Fruit fly (Drosophila melanogaster) whole organism, embryonic: ENCODE results near the gene CG9286.

ENCODE experiments used
- Ada2b ChIP-seq: fragments of 200-800 bp; sonication (Bioruptor generic); IDR thresholded peaks from 2 replicates; pipeline ENCODE4 v1.3.6; 2022; ENCODE audit warnings: missing biosample characterization, missing genetic modification characterization
- Blimp-1 ChIP-seq: fragments of 200-800 bp; sonication (Bioruptor generic); optimal IDR thresholded peaks from 3 replicates; lab custom pipeline; 2018; ENCODE audit warnings: missing biosample characterization, missing genetic modification characterization, mild to moderate bottlenecking, moderate library complexity, missing genetic modification reagents
- BtbVII ChIP-seq: fragments of 200-800 bp; sonication (Bioruptor generic); optimal IDR thresholded peaks from 3 replicates; lab custom pipeline; 2017; ENCODE audit warnings: missing biosample characterization, mild to moderate bottlenecking, missing genetic modification characterization
- CG1233 ChIP-seq: fragments of 200-800 bp; sonication (Bioruptor generic); optimal IDR thresholded peaks from 4 replicates; lab custom pipeline; 2018; ENCODE audit warnings: missing biosample characterization, mild to moderate bottlenecking, missing genetic modification characterization
- CG12659 ChIP-seq: fragments of 200-800 bp; sonication (Bioruptor generic); optimal IDR thresholded peaks from 3 replicates; lab custom pipeline; 2017; ENCODE audit warnings: mild to moderate bottlenecking, missing biosample characterization, missing genetic modification reagents, missing genetic modification characterization
- CG15269 ChIP-seq: fragments of 200-800 bp; sonication (Bioruptor generic); optimal IDR thresholded peaks from 2 replicates; lab custom pipeline; 2018; ENCODE audit warnings: missing biosample characterization, mild to moderate bottlenecking, missing genetic modification characterization, moderate library complexity
- CG1647 ChIP-seq: fragments of 200-800 bp; sonication (Bioruptor generic); optimal IDR thresholded peaks from 3 replicates; lab custom pipeline; 2016; ENCODE audit warnings: missing biosample characterization, missing genetic modification characterization
- CG17359 ChIP-seq: fragments of 200-800 bp; sonication (Bioruptor generic); optimal IDR thresholded peaks from 3 replicates; lab custom pipeline; 2018; ENCODE audit warnings: missing biosample characterization, mild to moderate bottlenecking, missing genetic modification characterization, moderate library complexity
- CG30403 ChIP-seq: fragments of 200-800 bp; sonication (Bioruptor generic); optimal IDR thresholded peaks from 3 replicates; lab custom pipeline; 2016; ENCODE audit warnings: missing biosample characterization, missing genetic modification characterization
- CG31224 ChIP-seq: fragments of 200-800 bp; sonication (Bioruptor generic); IDR thresholded peaks from 2 replicates; pipeline ENCODE4 v1.3.6; 2022; ENCODE audit warnings: missing biosample characterization, missing genetic modification characterization
- CG3281 ChIP-seq: fragments of 200-800 bp; sonication (Bioruptor generic); optimal IDR thresholded peaks from 3 replicates; lab custom pipeline; 2017; ENCODE audit warnings: missing biosample characterization, mild to moderate bottlenecking, missing genetic modification characterization
- CG33557 ChIP-seq: fragments of 200-800 bp; sonication (Bioruptor generic); optimal IDR thresholded peaks from 2 replicates; lab custom pipeline; 2019; ENCODE audit warnings: missing biosample characterization, mild to moderate bottlenecking, missing genetic modification characterization, moderate library complexity
- CG5180 ChIP-seq: fragments of 200-800 bp; sonication (Bioruptor generic); optimal IDR thresholded peaks from 3 replicates; lab custom pipeline; 2017; ENCODE audit warnings: missing biosample characterization, missing genetic modification characterization, mild to moderate bottlenecking, moderate library complexity, missing genetic modification reagents
- CG8388 ChIP-seq: fragments of 200-800 bp; sonication (Bioruptor generic); optimal IDR thresholded peaks from 2 replicates; lab custom pipeline; 2019; ENCODE audit warnings: missing biosample characterization, mild to moderate bottlenecking, missing genetic modification characterization, moderate library complexity
- CG9437 ChIP-seq: fragments of 200-800 bp; sonication (Bioruptor generic); optimal IDR thresholded peaks from 2 replicates; lab custom pipeline; 2018; ENCODE audit warnings: missing biosample characterization, mild to moderate bottlenecking, missing genetic modification characterization
- CG9727 ChIP-seq: fragments of 200-800 bp; sonication (Bioruptor generic); optimal IDR thresholded peaks from 3 replicates; lab custom pipeline; 2017; ENCODE audit warnings: missing biosample characterization, mild to moderate bottlenecking, missing genetic modification characterization
- CoRest ChIP-seq: fragments of 200-800 bp; sonication (Bioruptor generic); optimal IDR thresholded peaks from 3 replicates; lab custom pipeline; 2018; ENCODE audit warnings: missing biosample characterization, mild to moderate bottlenecking, missing genetic modification characterization, moderate library complexity
- E2f1 ChIP-seq: fragments of 200-800 bp; sonication (Bioruptor generic); IDR thresholded peaks from 2 replicates; pipeline ENCODE4 v1.3.6; 2022; ENCODE audit warnings: missing biosample characterization, missing genetic modification characterization
- HHEX ChIP-seq: fragments of 200-800 bp; sonication (Bioruptor generic); optimal IDR thresholded peaks from 3 replicates; lab custom pipeline; 2017; ENCODE audit warnings: missing biosample characterization, mild to moderate bottlenecking, missing genetic modification characterization, missing genetic modification reagents
- HLH4C ChIP-seq: fragments of 200-800 bp; sonication (Bioruptor generic); IDR thresholded peaks from 3 replicates; pipeline ENCODE4 v1.3.6; 2022; ENCODE audit warnings: missing biosample characterization, missing genetic modification characterization; ENCODE audit not compliant: partially characterized antibody
- Hmr ChIP-seq: fragments of 200-800 bp; sonication (Bioruptor generic); optimal IDR thresholded peaks from 3 replicates; lab custom pipeline; 2017; ENCODE audit warnings: mild to moderate bottlenecking, missing biosample characterization, missing genetic modification reagents, missing genetic modification characterization
- Med ChIP-seq: fragments of 200-800 bp; sonication (Bioruptor generic); peaks from one replicate; lab custom pipeline; 2016; ENCODE audit warnings: missing biosample characterization, missing genetic modification characterization, mild to moderate bottlenecking, inconsistent platforms, moderate library complexity
- Nf-YB ChIP-seq: fragments of 200-800 bp; sonication (Bioruptor generic); optimal IDR thresholded peaks from 3 replicates; lab custom pipeline; 2019; ENCODE audit warnings: missing biosample characterization, mild to moderate bottlenecking, missing genetic modification characterization, moderate library complexity
- Oli ChIP-seq: fragments of 200-800 bp; sonication (Bioruptor generic); optimal IDR thresholded peaks from 2 replicates; lab custom pipeline; 2018; ENCODE audit warnings: missing biosample characterization, mild to moderate bottlenecking, missing genetic modification characterization, moderate library complexity
- PHDP ChIP-seq: fragments of 200-800 bp; sonication (Bioruptor generic); optimal IDR thresholded peaks from 3 replicates; lab custom pipeline; 2018; ENCODE audit warnings: missing biosample characterization, mild to moderate bottlenecking, missing genetic modification characterization, moderate library complexity
- Ptx1 ChIP-seq: fragments of 200-800 bp; sonication (Bioruptor generic); IDR thresholded peaks from 2 replicates; pipeline ENCODE4 v1.3.6; 2022; ENCODE audit warnings: missing biosample characterization, missing genetic modification characterization
- Sox102F ChIP-seq: fragments of 200-800 bp; sonication (Bioruptor generic); optimal IDR thresholded peaks from 2 replicates; lab custom pipeline; 2018; ENCODE audit warnings: missing biosample characterization, mild to moderate bottlenecking, missing genetic modification characterization, moderate library complexity
- Xbp1 ChIP-seq: fragments of 200-800 bp; sonication (Bioruptor generic); optimal IDR thresholded peaks from 3 replicates; lab custom pipeline; 2016; ENCODE audit warnings: missing biosample characterization, mild to moderate bottlenecking, missing genetic modification characterization
- az2 ChIP-seq: fragments of 200-800 bp; sonication (Bioruptor generic); optimal IDR thresholded peaks from 3 replicates; lab custom pipeline; 2016; ENCODE audit warnings: missing biosample characterization, missing genetic modification characterization
- bcd ChIP-seq: fragments of 200-800 bp; sonication (Bioruptor generic); optimal IDR thresholded peaks from 2 replicates; lab custom pipeline; 2017; ENCODE audit warnings: missing biosample characterization, mild to moderate bottlenecking, missing genetic modification characterization
- ci ChIP-seq: fragments of 200-800 bp; sonication (Bioruptor generic); IDR thresholded peaks from 3 replicates; pipeline ENCODE4 v1.3.6; 2022; ENCODE audit warnings: missing biosample characterization, missing genetic modification characterization
- dmrt11E ChIP-seq: fragments of 200-800 bp; sonication (Bioruptor generic); optimal IDR thresholded peaks from 3 replicates; lab custom pipeline; 2018; ENCODE audit warnings: missing biosample characterization, mild to moderate bottlenecking, missing genetic modification characterization, moderate library complexity
- dmrt99B ChIP-seq: fragments of 200-800 bp; sonication (Bioruptor generic); optimal IDR thresholded peaks from 2 replicates; lab custom pipeline; 2018; ENCODE audit warnings: missing biosample characterization, mild to moderate bottlenecking, missing genetic modification characterization, moderate library complexity
- dysf ChIP-seq: fragments of 200-800 bp; sonication (Bioruptor generic); IDR thresholded peaks from 3 replicates; pipeline ENCODE4 v1.3.6; 2022; ENCODE audit warnings: missing biosample characterization, missing genetic modification characterization
- fd96Cb ChIP-seq: fragments of 200-800 bp; sonication (Bioruptor generic); optimal IDR thresholded peaks from 2 replicates; lab custom pipeline; 2018; ENCODE audit warnings: missing biosample characterization, mild to moderate bottlenecking, missing genetic modification characterization, moderate library complexity
- gem ChIP-seq: fragments of 200-800 bp; sonication (Bioruptor generic); optimal IDR thresholded peaks from 2 replicates; lab custom pipeline; 2019; ENCODE audit warnings: missing biosample characterization, mild to moderate bottlenecking, missing genetic modification characterization, moderate library complexity
- grau ChIP-seq: fragments of 200-800 bp; optimal IDR thresholded peaks from 3 replicates; lab custom pipeline; 2019; ENCODE audit warnings: missing biosample characterization, mild to moderate bottlenecking, missing genetic modification characterization, moderate library complexity
- knrl ChIP-seq: fragments of 200-800 bp; sonication (Bioruptor generic); IDR thresholded peaks from 3 replicates; pipeline ENCODE4 v1.3.6; 2022; ENCODE audit warnings: missing biosample characterization, missing genetic modification characterization; ENCODE audit not compliant: partially characterized antibody
- lola ChIP-seq, 3 experiments: fragments of >200 bp in 2 of 3; fragments of 200-800 bp in 1 of 3; sonication (Bioruptor generic) in 1 of 3; optimal IDR thresholded peaks; 2 replicates each; lab custom pipeline; 2017 to 2019; ENCODE audit warnings: missing biosample characterization in 3 of 3, missing genetic modification characterization in 3 of 3, mild to moderate bottlenecking in 1 of 3, moderate library complexity in 1 of 3
- nau ChIP-seq: fragments of 200-800 bp; sonication (Bioruptor generic); optimal IDR thresholded peaks from 3 replicates; lab custom pipeline; 2017; ENCODE audit warnings: missing biosample characterization, mild to moderate bottlenecking, missing genetic modification characterization, missing genetic modification reagents
- nerfin-1 ChIP-seq: fragments of 200-800 bp; sonication (Bioruptor generic); optimal IDR thresholded peaks from 3 replicates; lab custom pipeline; 2019; ENCODE audit warnings: missing biosample characterization, mild to moderate bottlenecking, missing genetic modification characterization, moderate library complexity
- oc ChIP-seq: fragments of 200-800 bp; sonication (Bioruptor generic); optimal IDR thresholded peaks from 2 replicates; lab custom pipeline; 2018; ENCODE audit warnings: missing biosample characterization, mild to moderate bottlenecking, missing genetic modification characterization, moderate library complexity
- row ChIP-seq: fragments of 200-800 bp; sonication (Bioruptor generic); IDR thresholded peaks from 3 replicates; pipeline ENCODE4 v1.3.6; 2022; ENCODE audit warnings: missing biosample characterization, missing genetic modification characterization
- sc ChIP-seq, 3 experiments: fragments of >200 bp in 2 of 3; fragments of 200-800 bp in 1 of 3; sonication (Bioruptor generic) in 1 of 3; optimal IDR thresholded peaks; 2 replicates in 2 of 3; 3 replicates in 1 of 3; lab custom pipeline; 2017; ENCODE audit warnings: mild to moderate bottlenecking in 1 of 3, missing biosample characterization in 1 of 3, missing genetic modification characterization in 1 of 3, missing genetic modification reagents in 1 of 3
- scrt ChIP-seq: fragments of 200-800 bp; sonication (Bioruptor generic); optimal IDR thresholded peaks from 2 replicates; lab custom pipeline; 2018; ENCODE audit warnings: missing biosample characterization, mild to moderate bottlenecking, missing genetic modification characterization, moderate library complexity
- slou ChIP-seq: fragments of 200-800 bp; sonication (Bioruptor generic); optimal IDR thresholded peaks from 3 replicates; lab custom pipeline; 2016; ENCODE audit warnings: missing biosample characterization, missing genetic modification characterization

CG9286 gene

DNA sequence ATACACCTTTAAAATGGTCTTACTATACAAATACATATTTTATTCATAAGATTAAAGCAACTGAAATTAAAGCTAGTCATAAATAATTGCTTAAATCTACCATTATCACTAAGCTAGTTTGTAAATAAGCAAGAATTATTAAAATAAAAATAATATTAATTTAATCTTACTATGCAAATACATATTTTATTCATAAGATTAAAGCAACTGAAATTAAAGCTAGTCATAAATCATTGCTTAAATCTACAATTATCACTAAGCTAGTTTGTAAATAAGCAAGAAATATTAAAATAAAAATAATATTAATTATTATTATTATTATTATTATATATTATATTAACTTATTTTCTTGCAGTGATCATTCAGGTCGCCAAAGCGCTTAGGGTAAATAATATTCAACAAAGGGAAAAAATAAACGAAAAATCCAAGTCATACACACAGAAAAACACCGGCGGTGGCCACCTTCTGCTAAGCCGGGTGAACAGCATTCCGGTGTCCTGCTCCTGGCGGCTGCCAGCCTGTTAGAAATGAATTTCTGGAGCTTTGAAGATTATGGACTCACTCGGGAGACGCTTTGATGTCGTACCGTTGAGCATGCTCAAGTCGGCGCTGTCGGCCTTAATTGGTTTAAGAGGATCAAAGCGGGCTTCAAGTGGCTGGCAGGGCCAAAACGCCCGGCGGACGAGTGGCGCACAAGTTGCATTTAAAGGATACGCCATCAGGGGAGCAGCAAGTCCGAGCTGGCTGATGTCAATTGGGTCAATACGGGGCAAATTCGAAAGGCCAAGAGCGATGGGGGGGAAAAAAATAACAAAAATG, 23.3 kb downstream of the CG9286 start (continued):
- TF ChIP-seq HHEX (GFP tag; lab: Kevin White, UChicago) (peak; percentile 38), nau (peak; percentile 15), slou (no peak), Nf-YB (no peak), PHDP (peak; percentile 39), BtbVII (GFP tag; lab: Kevin White, UChicago) (peak; percentile 43), grau (tag; lab: Kevin White, UChicago) (peak; percentile 59), CG1233 (GFP tag; lab: Kevin White, UChicago) (peak; percentile 29), Blimp-1 (peak; percentile 57), Sox102F (GFP tag; lab: Kevin White, UChicago) (peak; percentile 25), Ada2b (GFP tag; lab: Robert Waterston, UW) (0 out of 2 replicates have a peak, but pooled peaks have one; percentile 3), CG5180 (GFP tag; lab: Kevin White, UChicago) (no peak), E2f1 (GFP tag; lab: Robert Waterston, UW) (no peak), HLH4C (GFP tag; lab: Robert Waterston, UW) (peak; percentile 33; the same call in 2 of the 3 replicates), CG15269 (tag; lab: Kevin White, UChicago) (peak; percentile 53), knrl (GFP tag; lab: Robert Waterston, UW) (no peak), Hmr (GFP tag; lab: Kevin White, UChicago) (peak; percentile 70), ci (GFP tag; lab: Robert Waterston, UW) (no peak), scrt (GFP tag; lab: Kevin White, UChicago) (peak; percentile 8), CG8388 (GFP tag; lab: Kevin White, UChicago) (peak; percentile 10), Oli (peak; percentile 37), CG9727 (GFP tag; lab: Kevin White, UChicago) (peak; percentile 59), CG30403 (GFP tag; lab: Kevin White, UChicago) (peak; percentile 53), CG17359 (tag; lab: Kevin White, UChicago) (peak; percentile 46), CG12659 (peak; percentile 22), dysf (GFP tag; lab: Robert Waterston, UW) (peak; percentile 59), Xbp1 (peak; percentile 27), az2 (GFP tag; lab: Kevin White, UChicago) (peak; percentile 34), Med (peak; percentile 40), bcd (GFP tag; lab: Kevin White, UChicago) (peak; percentile 42), CoRest (tag; lab: Kevin White, UChicago) (peak; percentile 46), row (GFP tag; lab: Robert Waterston, UW) (peak; percentile 58; the same call in 1 of the 3 replicates), CG31224 (peak; percentile 100), sc (optimal IDR thresholded peaks at IDR 0.05; lab: Kevin White, UChicago) (no peak), sc (GFP tag; optimal IDR thresholded peaks at IDR 0.05; lab: Kevin White, UChicago) (peak; percentile 4), CG9437 (peak; percentile 34), oc (tag; lab: Kevin White, UChicago) (no peak), CG33557 (GFP tag; lab: Kevin White, UChicago) (no peak), Ptx1 (peak; percentile 30; the same call in 1 of the 2 replicates), nerfin-1 (tag; lab: Kevin White, UChicago) (peak; percentile 91), dmrt99B (tag; lab: Kevin White, UChicago) (peak; percentile 59), dmrt11E (tag; lab: Kevin White, UChicago) (no peak), fd96Cb (tag; lab: Kevin White, UChicago) (peak; percentile 29), gem (tag; lab: Kevin White, UChicago) (peak; percentile 67), CG1647 (GFP tag; lab: Kevin White, UChicago) (no peak), lola (GFP tag; optimal IDR thresholded peaks at IDR 0.05; lab: Kevin White, UChicago) (peak in 1 of 3 experiments; percentile 11), CG3281 (peak; percentile 36)
